Worm (Caenorhabditis elegans) whole organism, late embryonic: ENCODE results near the gene F23B12.7.

Experiments
- ama-1 ChIP-seq: fragments of 150-350 bp; optimal IDR thresholded peaks from 2 replicates; lab custom pipeline; 2014
- elt-2 ChIP-seq: sonication (generic microtip); optimal IDR thresholded peaks from 2 replicates; lab custom pipeline; 2016; ENCODE audit warnings: missing genetic modification reagents, missing genetic modification characterization, missing compliant biosample characterization

ce11 chrV:14411989-14412388 lies 37.5 kb upstream of the F23B12.7 start:
- TF ChIP-seq elt-2 (tag; lab: Kevin White, UChicago), result no peak
- no peak for TF ChIP-seq ama-1 (lab: Kevin White, UChicago)
